Worm (Caenorhabditis elegans): ENCODE results near the gene Y38C1AA.1.

- TF ChIP-seq pes-1 (GFP tag; IDR thresholded peaks at IDR 0.05) (no peak), F13C5.2 (tag; optimal IDR thresholded peaks at IDR 0.05) (no peak), tra-4 (tag; optimal IDR thresholded peaks at IDR 0.05) (no peak), ets-7 (tag; optimal IDR thresholded peaks at IDR 0.05) (no peak), ama-1 (optimal IDR thresholded peaks at IDR 0.05) (no peak), hnd-1 (tag; optimal IDR thresholded peaks at IDR 0.05) (no peak), sea-1 (GFP tag; conservative IDR thresholded peaks at IDR 0.05) (no peak), flt-1 (GFP tag; IDR thresholded peaks at IDR 0.05) (no peak), ceh-13 (GFP tag; optimal IDR thresholded peaks at IDR 0.05) (no peak), hmbx-1 (tag; optimal IDR thresholded peaks at IDR 0.05) (no peak), B0310.2 (tag; optimal IDR thresholded peaks at IDR 0.05) (no peak), hmg-4 (GFP tag; optimal IDR thresholded peaks at IDR 0.05) (peak; percentile 64), scrt-1 (GFP tag; IDR thresholded peaks at IDR 0.05) (no peak)
Observed at ce11 chrIV:174115-174514, 33.9 kb upstream of the Y38C1AA.1 start.
